Worm (Caenorhabditis elegans) whole organism, L1 larva: Measurements from ENCODE around the gene sec-24.1.

Source experiments
- C04F5.9 ChIP-seq: sonication (generic microtip); optimal IDR thresholded peaks from 2 replicates; lab custom pipeline; 2016; ENCODE audit warnings: missing genetic modification characterization, missing compliant biosample characterization
- C16A3.4 ChIP-seq: fragments of 150-350 bp; optimal IDR thresholded peaks from 2 replicates; lab custom pipeline; 2014; ENCODE audit warnings: missing biosample characterization, missing genetic modification characterization
- F16B12.6 ChIP-seq: fragments of 150-350 bp; optimal IDR thresholded peaks from 2 replicates; lab custom pipeline; 2014; ENCODE audit warnings: missing biosample characterization, missing genetic modification characterization
- Y116A8C.19 ChIP-seq: sonication (generic microtip); optimal IDR thresholded peaks from 2 replicates; lab custom pipeline; 2016; ENCODE audit warnings: missing compliant biosample characterization, missing genetic modification characterization, borderline replicate concordance
- aha-1 ChIP-seq: fragments of 150-350 bp; optimal IDR thresholded peaks from 2 replicates; lab custom pipeline; 2014; ENCODE audit warnings: missing biosample characterization, missing genetic modification characterization
- blmp-1 ChIP-seq: fragments of 150-350 bp; optimal IDR thresholded peaks from 2 replicates; lab custom pipeline; 2014; ENCODE audit warnings: missing biosample characterization, missing genetic modification characterization
- ceh-88 ChIP-seq: fragments of 200-800 bp; sonication (Bioruptor generic); IDR thresholded peaks from 2 replicates; pipeline ENCODE4 v1.3.6; 2022; ENCODE audit warnings: missing genetic modification characterization, missing compliant biosample characterization
- ceh-90 ChIP-seq: sonication (generic microtip); optimal IDR thresholded peaks from 2 replicates; lab custom pipeline; 2016; ENCODE audit warnings: missing genetic modification characterization, missing compliant biosample characterization
- dpl-1 ChIP-seq, 3 experiments: fragments of 150-350 bp in 2 of 3; sonication (generic microtip) in 1 of 3; optimal IDR thresholded peaks; 2 replicates each; lab custom pipeline; 2014 to 2017; ENCODE audit warnings: missing biosample characterization in 3 of 3, missing genetic modification characterization in 3 of 3, missing genetic modification reagents in 3 of 3
- dsc-1 ChIP-seq: sonication (generic microtip); optimal IDR thresholded peaks from 2 replicates; lab custom pipeline; 2016; ENCODE audit warnings: mild to moderate bottlenecking, missing genetic modification characterization, missing compliant biosample characterization
- efl-1 ChIP-seq, 4 experiments: fragments of 150-350 bp; optimal IDR thresholded peaks in 3 of 4; peaks in 1 of 4; 1 replicate in 1 of 4; 2 replicates in 3 of 4; lab custom pipeline; 2014; ENCODE audit warnings: missing biosample characterization in 2 of 4, missing genetic modification characterization in 2 of 4, missing genetic modification reagents in 2 of 4
- efl-3 ChIP-seq: fragments of 200-800 bp; sonication (Bioruptor generic); optimal IDR thresholded peaks from 2 replicates; lab custom pipeline; 2018; ENCODE audit warnings: mild to moderate bottlenecking, missing genetic modification characterization, missing compliant biosample characterization
- egl-13 ChIP-seq: sonication (generic microtip); optimal IDR thresholded peaks from 2 replicates; lab custom pipeline; 2016; ENCODE audit warnings: missing genotype, missing genetic modification reagents, missing genetic modification characterization, missing compliant biosample characterization
- egl-27 ChIP-seq, 2 experiments: fragments of 150-350 bp in 1 of 2; sonication (generic microtip); optimal IDR thresholded peaks; 3 replicates each; lab custom pipeline; 2017 to 2018; ENCODE audit warnings: missing biosample characterization in 2 of 2, missing genetic modification characterization in 2 of 2, missing genetic modification reagents in 2 of 2
- elt-3 ChIP-seq, 6 experiments: fragments of 150-350 bp in 1 of 6; sonication (generic microtip); optimal IDR thresholded peaks; 2 replicates each; lab custom pipeline; 2017 to 2018; ENCODE audit warnings: missing biosample characterization in 6 of 6, missing genetic modification characterization in 6 of 6, inconsistent platforms in 1 of 6
- ets-5 ChIP-seq: fragments of 200-800 bp; sonication (Bioruptor generic); IDR thresholded peaks from 2 replicates; pipeline ENCODE4 v1.3.6; 2022; ENCODE audit warnings: missing genetic modification characterization, missing compliant biosample characterization
- fkh-10 ChIP-seq: sonication (generic microtip); optimal IDR thresholded peaks from 2 replicates; lab custom pipeline; 2017; ENCODE audit warnings: missing biosample characterization, missing genetic modification reagents, missing genetic modification characterization
- fkh-4 ChIP-seq: sonication (generic microtip); optimal IDR thresholded peaks from 2 replicates; lab custom pipeline; 2016; ENCODE audit warnings: missing compliant biosample characterization, missing genetic modification characterization, borderline replicate concordance
- grh-1 ChIP-seq: fragments of 200-800 bp; sonication (Bioruptor generic); IDR thresholded peaks from 2 replicates; pipeline ENCODE4 v1.3.6; 2022; ENCODE audit warnings: missing genetic modification reagents, missing genetic modification characterization, missing compliant biosample characterization
- hlh-17 ChIP-seq: fragments of 200-800 bp; sonication (Bioruptor generic); optimal IDR thresholded peaks from 2 replicates; lab custom pipeline; 2018; ENCODE audit warnings: missing genetic modification characterization, mild to moderate bottlenecking, missing compliant biosample characterization, moderate library complexity, borderline replicate concordance
- hlh-4 ChIP-seq: sonication (generic microtip); optimal IDR thresholded peaks from 2 replicates; lab custom pipeline; 2016; ENCODE audit warnings: mild to moderate bottlenecking, missing genetic modification characterization, missing compliant biosample characterization
- hpl-2 ChIP-seq: fragments of 150-350 bp; optimal IDR thresholded peaks from 2 replicates; lab custom pipeline; 2014; ENCODE audit warnings: missing biosample characterization, missing genetic modification reagents, missing genetic modification characterization
- irx-1 ChIP-seq: sonication (generic microtip); optimal IDR thresholded peaks from 2 replicates; lab custom pipeline; 2016; ENCODE audit warnings: missing genetic modification characterization, missing compliant biosample characterization
- isw-1 ChIP-seq: fragments of 200-800 bp; sonication (Bioruptor generic); IDR thresholded peaks from 2 replicates; pipeline ENCODE4 v1.3.6; 2022; ENCODE audit warnings: missing genetic modification characterization, missing compliant biosample characterization
- lin-13 ChIP-seq: fragments of 150-350 bp; optimal IDR thresholded peaks from 2 replicates; lab custom pipeline; 2014; ENCODE audit warnings: missing biosample characterization, missing genetic modification reagents, missing genetic modification characterization
- lin-14 ChIP-seq: fragments of 200-800 bp; sonication (Bioruptor generic); optimal IDR thresholded peaks from 2 replicates; lab custom pipeline; 2018; ENCODE audit warnings: mild to moderate bottlenecking, missing genetic modification characterization, moderate library complexity, missing compliant biosample characterization
- lir-3 ChIP-seq: sonication (generic microtip); optimal IDR thresholded peaks from 2 replicates; lab custom pipeline; 2016; ENCODE audit warnings: mild to moderate bottlenecking, missing genetic modification characterization, moderate library complexity, missing compliant biosample characterization; ENCODE audit not compliant: poor library complexity
- mef-2 ChIP-seq: fragments of 150-350 bp; optimal IDR thresholded peaks from 2 replicates; lab custom pipeline; 2014; ENCODE audit warnings: missing biosample characterization, missing genetic modification characterization
- mep-1 ChIP-seq: fragments of 150-350 bp; optimal IDR thresholded peaks from 2 replicates; lab custom pipeline; 2014; ENCODE audit warnings: missing biosample characterization, missing genetic modification characterization
- nhr-11 ChIP-seq: fragments of 150-350 bp; optimal IDR thresholded peaks from 2 replicates; lab custom pipeline; 2014; ENCODE audit warnings: missing biosample characterization, missing genetic modification characterization
- nhr-237 ChIP-seq: fragments of 150-350 bp; optimal IDR thresholded peaks from 2 replicates; lab custom pipeline; 2014; ENCODE audit warnings: missing biosample characterization, missing genetic modification characterization
- nhr-28 ChIP-seq: fragments of 150-350 bp; optimal IDR thresholded peaks from 2 replicates; lab custom pipeline; 2014; ENCODE audit warnings: missing biosample characterization, missing genetic modification characterization
- nhr-71 ChIP-seq: sonication (generic microtip); optimal IDR thresholded peaks from 2 replicates; lab custom pipeline; 2016; ENCODE audit warnings: mild to moderate bottlenecking, missing genetic modification characterization, moderate library complexity, missing compliant biosample characterization
- nhr-76 ChIP-seq: sonication (generic microtip); optimal IDR thresholded peaks from 2 replicates; lab custom pipeline; 2017; ENCODE audit warnings: missing biosample characterization, missing genetic modification characterization
- nhr-77 ChIP-seq: fragments of 150-350 bp; optimal IDR thresholded peaks from 2 replicates; lab custom pipeline; 2014; ENCODE audit warnings: missing biosample characterization, missing genetic modification characterization
- nhr-90 ChIP-seq: sonication (generic microtip); optimal IDR thresholded peaks from 2 replicates; lab custom pipeline; 2016; ENCODE audit warnings: mild to moderate bottlenecking, missing genetic modification characterization, missing compliant biosample characterization; ENCODE audit not compliant: poor library complexity
- pag-3 ChIP-seq: sonication (generic microtip); optimal IDR thresholded peaks from 2 replicates; lab custom pipeline; 2017; ENCODE audit warnings: missing genetic modification characterization, mild to moderate bottlenecking, missing compliant biosample characterization, antibody characterized with exemption, borderline replicate concordance; ENCODE audit not compliant: insufficient read depth
- pqm-1 ChIP-seq: sonication (generic microtip); optimal IDR thresholded peaks from 3 replicates; lab custom pipeline; 2017; ENCODE audit warnings: missing biosample characterization, missing genetic modification characterization
- rnt-1 ChIP-seq: sonication (generic microtip); optimal IDR thresholded peaks from 2 replicates; lab custom pipeline; 2016; ENCODE audit warnings: mild to moderate bottlenecking, missing genetic modification characterization, moderate library complexity, missing compliant biosample characterization
- snpc-4 ChIP-seq: fragments of 150-350 bp; optimal IDR thresholded peaks from 2 replicates; lab custom pipeline; 2014; ENCODE audit warnings: missing biosample characterization, missing genetic modification characterization
- snu-23 ChIP-seq: sonication (generic microtip); optimal IDR thresholded peaks from 2 replicates; lab custom pipeline; 2016; ENCODE audit warnings: missing genetic modification characterization, missing compliant biosample characterization
- sox-4 ChIP-seq: sonication (generic microtip); optimal IDR thresholded peaks from 2 replicates; lab custom pipeline; 2016; ENCODE audit warnings: missing genetic modification characterization, missing compliant biosample characterization
- sptf-1 ChIP-seq: fragments of 150-350 bp; optimal IDR thresholded peaks from 2 replicates; lab custom pipeline; 2014; ENCODE audit warnings: missing biosample characterization, missing genetic modification characterization
- sup-37 ChIP-seq: fragments of 200-800 bp; sonication (Bioruptor generic); optimal IDR thresholded peaks from 2 replicates; lab custom pipeline; 2018; ENCODE audit warnings: mild to moderate bottlenecking, missing genetic modification characterization, missing compliant biosample characterization
- swsn-7 ChIP-seq: sonication (generic microtip); optimal IDR thresholded peaks from 2 replicates; lab custom pipeline; 2016; ENCODE audit warnings: missing genetic modification characterization, missing compliant biosample characterization
- unc-130 ChIP-seq: fragments of 150-350 bp; optimal IDR thresholded peaks from 2 replicates; lab custom pipeline; 2017; ENCODE audit warnings: missing biosample characterization, missing genetic modification characterization, inconsistent platforms
- unc-30 ChIP-seq: sonication (generic microtip); optimal IDR thresholded peaks from 2 replicates; lab custom pipeline; 2017; ENCODE audit warnings: missing biosample characterization, missing genetic modification characterization
- unc-86 ChIP-seq: sonication (generic microtip); optimal IDR thresholded peaks from 2 replicates; lab custom pipeline; 2016; ENCODE audit warnings: missing genetic modification characterization, missing compliant biosample characterization
- xbp-1 ChIP-seq: sonication (generic microtip); optimal IDR thresholded peaks from 2 replicates; lab custom pipeline; 2016; ENCODE audit warnings: missing genetic modification characterization, missing compliant biosample characterization
- zag-1 ChIP-seq: fragments of 150-350 bp; optimal IDR thresholded peaks from 2 replicates; lab custom pipeline; 2014; ENCODE audit warnings: missing biosample characterization, missing genetic modification characterization
- ztf-11 ChIP-seq, 2 experiments: sonication (generic microtip); optimal IDR thresholded peaks; 2 replicates each; lab custom pipeline; 2016 to 2017; ENCODE audit warnings: missing genetic modification characterization in 2 of 2, missing biosample characterization in 1 of 2, missing compliant biosample characterization in 1 of 2
- ztf-4 ChIP-seq: fragments of 150-350 bp; optimal IDR thresholded peaks from 2 replicates; lab custom pipeline; 2014; ENCODE audit warnings: missing biosample characterization, missing genetic modification characterization

The sec-24.1 gene

ce11 chrIV:11594191-11594673, 28.2 kb upstream of the sec-24.1 start, which contains the start of gene mig-38 (continued):
- no peak for TF ChIP-seq sup-37 (GFP tag; lab: Kevin White, UChicago)
- TF ChIP-seq swsn-7 (tag; lab: Kevin White, UChicago) = peak; percentile 39
- peak in 1 of 3 experiments; percentile 15 for TF ChIP-seq dpl-1 (GFP tag; optimal IDR thresholded peaks at IDR 0.05; lab: Kevin White, UChicago)
- TF ChIP-seq F16B12.6 = no peak
- TF ChIP-seq egl-13 (tag; lab: Kevin White, UChicago) = peak; percentile 63
- TF ChIP-seq mef-2 (tag; lab: Kevin White, UChicago) = no peak
- TF ChIP-seq ztf-4 = no peak
- TF ChIP-seq C04F5.9 (tag; lab: Kevin White, UChicago) = peak; percentile 32
- peak; percentile 75 for TF ChIP-seq lin-14 (GFP tag; lab: Kevin White, UChicago)
- TF ChIP-seq grh-1 = no peak
- TF ChIP-seq nhr-90 (tag; lab: Kevin White, UChicago) = no peak
- TF ChIP-seq dsc-1 = peak; percentile 29
- no peak for TF ChIP-seq hlh-17
- peak in 1 of 2 experiments; percentile 24 for TF ChIP-seq efl-1 (optimal IDR thresholded peaks at IDR 0.05; lab: Kevin White, UChicago)
- no peak for TF ChIP-seq efl-1 (GFP tag; optimal IDR thresholded peaks at IDR 0.05 in 1 of 2; lab: Kevin White, UChicago)
- TF ChIP-seq nhr-76 (tag; lab: Kevin White, UChicago) = no peak
- TF ChIP-seq Y116A8C.19 (tag; lab: Kevin White, UChicago) = no peak
- TF ChIP-seq xbp-1 (tag; lab: Kevin White, UChicago) = peak; percentile 6
- TF ChIP-seq pqm-1 = no peak
- TF ChIP-seq ceh-88 (GFP tag; lab: Robert Waterston, UW) = no peak
- TF ChIP-seq ceh-90 (tag; lab: Kevin White, UChicago) = no peak
- TF ChIP-seq snu-23 = peak; percentile 51
- peak; percentile 51 for TF ChIP-seq lir-3 (tag; lab: Kevin White, UChicago)
- peak; percentile 28 for TF ChIP-seq nhr-77 (tag; lab: Kevin White, UChicago)
- TF ChIP-seq fkh-4 = no peak
- TF ChIP-seq nhr-11 = no peak
- peak; percentile 70 for TF ChIP-seq nhr-71 (tag; lab: Kevin White, UChicago)
- TF ChIP-seq aha-1 (tag; lab: Kevin White, UChicago) = no peak
- TF ChIP-seq unc-130 = no peak
- TF ChIP-seq nhr-237 (tag; lab: Kevin White, UChicago) = no peak
- TF ChIP-seq sptf-1 = no peak
- peak; percentile 46 for TF ChIP-seq mep-1
- TF ChIP-seq pag-3 (tag; lab: Kevin White, UChicago) = no peak
- no peak for TF ChIP-seq hpl-2 (GFP tag; lab: Kevin White, UChicago)
- TF ChIP-seq ets-5 = no peak
- peak in 1 of 2 experiments; percentile 14 for TF ChIP-seq ztf-11 (tag; optimal IDR thresholded peaks at IDR 0.05; lab: Kevin White, UChicago)
- peak; percentile 51 for TF ChIP-seq fkh-10 (GFP tag; lab: Kevin White, UChicago)
- TF ChIP-seq elt-3 (tag; optimal IDR thresholded peaks at IDR 0.05; lab: Kevin White, UChicago) = no peak
- TF ChIP-seq C16A3.4 (tag; lab: Kevin White, UChicago) = no peak
- no peak for TF ChIP-seq egl-27 (tag; optimal IDR thresholded peaks at IDR 0.05; lab: Kevin White, UChicago)
- peak; percentile 32 for TF ChIP-seq blmp-1 (tag; lab: Kevin White, UChicago)
- TF ChIP-seq isw-1 (GFP tag; lab: Robert Waterston, UW) = 0 out of 2 replicates have a peak, but pooled peaks have one; percentile 1
- TF ChIP-seq snpc-4 = no peak
- TF ChIP-seq irx-1 = no peak
- TF ChIP-seq unc-86 (tag; lab: Kevin White, UChicago) = peak; percentile 44
- peak; percentile 48 for TF ChIP-seq efl-3 (GFP tag; lab: Kevin White, UChicago)
- peak; percentile 39 for TF ChIP-seq rnt-1
- TF ChIP-seq unc-30 = no peak
- no peak for TF ChIP-seq zag-1
- no peak for TF ChIP-seq nhr-28 (tag; lab: Kevin White, UChicago)
- TF ChIP-seq hlh-4 (tag; lab: Kevin White, UChicago) = no peak
- no peak for TF ChIP-seq lin-13 (GFP tag; lab: Kevin White, UChicago)
- TF ChIP-seq sox-4 = peak; percentile 2
